Fruit fly (Drosophila melanogaster): ENCODE measurements around the gene CG11658.

The CG11658 gene

dm6 chr3L:11721498-11721946 lies 13.2 kb upstream of the CG11658 start (continued):
- no peak; the same call in 2 of the 3 replicates for TF ChIP-seq zfh1 (GFP tag; IDR thresholded peaks at IDR 0.05)
- peak; percentile 42 for TF ChIP-seq CG18599 (GFP tag; optimal IDR thresholded peaks at IDR 0.05)
- TF ChIP-seq CG4328 (GFP tag; optimal IDR thresholded peaks at IDR 0.05) = no peak
- TF ChIP-seq slou (GFP tag; optimal IDR thresholded peaks at IDR 0.05) = no peak
- no peak for TF ChIP-seq eve (GFP tag; optimal IDR thresholded peaks at IDR 0.05)
- no peak for TF ChIP-seq Oli (tag; optimal IDR thresholded peaks at IDR 0.05)
- TF ChIP-seq grau (tag; optimal IDR thresholded peaks at IDR 0.05) = peak; percentile 89
- no peak for TF ChIP-seq Bteb2 (GFP tag; optimal IDR thresholded peaks at IDR 0.05)
- TF ChIP-seq CG12219 (GFP tag; optimal IDR thresholded peaks at IDR 0.05) = no peak
- no peak for TF ChIP-seq CG11723 (GFP tag; optimal IDR thresholded peaks at IDR 0.05)
- TF ChIP-seq ara (GFP tag; IDR thresholded peaks at IDR 0.05) = no peak
- no peak for TF ChIP-seq crc (GFP tag; optimal IDR thresholded peaks at IDR 0.05)
- no peak for TF ChIP-seq otp (GFP tag; IDR thresholded peaks at IDR 0.05)
- TF ChIP-seq Ets65A (GFP tag) = no peak
- TF ChIP-seq hth (optimal IDR thresholded peaks at IDR 0.05) = no peak
- no peak for TF ChIP-seq btn (GFP tag; optimal IDR thresholded peaks at IDR 0.05)
- TF ChIP-seq CG33213 (GFP tag; optimal IDR thresholded peaks at IDR 0.05) = no peak
- TF ChIP-seq CoRest (tag; optimal IDR thresholded peaks at IDR 0.05) = peak; percentile 17
- no peak for TF ChIP-seq CG10147 (GFP tag; optimal IDR thresholded peaks at IDR 0.05)
- no peak for TF ChIP-seq peb (GFP tag; IDR thresholded peaks at IDR 0.05)
- TF ChIP-seq Dbx (GFP tag; IDR thresholded peaks at IDR 0.05) = no peak
- peak; percentile 99 for TF ChIP-seq sug (tag; optimal IDR thresholded peaks at IDR 0.05)
- TF ChIP-seq tx (GFP tag; optimal IDR thresholded peaks at IDR 0.05) = no peak
- TF ChIP-seq chinmo (GFP tag; IDR thresholded peaks at IDR 0.05; ENCODE audit: partially characterized antibody) = no peak
- TF ChIP-seq Sin3A (optimal IDR thresholded peaks at IDR 0.05) = no peak
- no peak for TF ChIP-seq CG5180 (GFP tag; optimal IDR thresholded peaks at IDR 0.05)
- no peak for TF ChIP-seq fu2 (GFP tag; optimal IDR thresholded peaks at IDR 0.05)
- peak; percentile 38 for TF ChIP-seq CG7839 (tag; optimal IDR thresholded peaks at IDR 0.05)
- no peak for TF ChIP-seq psq (GFP tag; optimal IDR thresholded peaks at IDR 0.05)
- TF ChIP-seq ash1 (GFP tag; optimal IDR thresholded peaks at IDR 0.05) = no peak
- no peak for TF ChIP-seq CG15696 (tag; optimal IDR thresholded peaks at IDR 0.05)
- no peak for TF ChIP-seq YL-1 (GFP tag; optimal IDR thresholded peaks at IDR 0.05)
- no peak for TF ChIP-seq ATbp (GFP tag; optimal IDR thresholded peaks at IDR 0.05)
- TF ChIP-seq CG4820 (GFP tag; optimal IDR thresholded peaks at IDR 0.05) = no peak
- no peak for TF ChIP-seq z (GFP tag; IDR thresholded peaks at IDR 0.05)
- TF ChIP-seq pfk (GFP tag; optimal IDR thresholded peaks at IDR 0.05) = no peak
- no peak for TF ChIP-seq CG2889 (GFP tag; IDR thresholded peaks at IDR 0.05)
- no peak for TF ChIP-seq CG31441 (GFP tag; IDR thresholded peaks at IDR 0.05)
- TF ChIP-seq CG9797 (GFP tag; optimal IDR thresholded peaks at IDR 0.05) = no peak
- TF ChIP-seq Meics (GFP tag; optimal IDR thresholded peaks at IDR 0.05) = no peak
- no peak for TF ChIP-seq sqz (GFP tag; optimal IDR thresholded peaks at IDR 0.05)
- no peak for TF ChIP-seq Dad (GFP tag; optimal IDR thresholded peaks at IDR 0.05)
- no peak for TF ChIP-seq CG15601 (tag; optimal IDR thresholded peaks at IDR 0.05)
- TF ChIP-seq CG10979 (tag; optimal IDR thresholded peaks at IDR 0.05) = no peak
- TF ChIP-seq HmgZ (tag; optimal IDR thresholded peaks at IDR 0.05) = no peak
- peak; percentile 50 for TF ChIP-seq gem (tag; optimal IDR thresholded peaks at IDR 0.05)
- TF ChIP-seq CG17361 (GFP tag; IDR thresholded peaks at IDR 0.05) = no peak
- TF ChIP-seq maf-S (GFP tag; optimal IDR thresholded peaks at IDR 0.05) = no peak
- no peak for TF ChIP-seq CG6854 (GFP tag; optimal IDR thresholded peaks at IDR 0.05)
- peak; percentile 8 for TF ChIP-seq Fer1 (GFP tag; optimal IDR thresholded peaks at IDR 0.05)
- peak; percentile 20 for TF ChIP-seq Dip3 (GFP tag; optimal IDR thresholded peaks at IDR 0.05)
- TF ChIP-seq Bdp1 (GFP tag; optimal IDR thresholded peaks at IDR 0.05) = no peak
- no peak for TF ChIP-seq CG13123 (GFP tag; optimal IDR thresholded peaks at IDR 0.05)

Data from whole organism, embryonic.